Worm (Caenorhabditis elegans): ENCODE results near the gene srj-23.

The srj-23 gene

DNA sequence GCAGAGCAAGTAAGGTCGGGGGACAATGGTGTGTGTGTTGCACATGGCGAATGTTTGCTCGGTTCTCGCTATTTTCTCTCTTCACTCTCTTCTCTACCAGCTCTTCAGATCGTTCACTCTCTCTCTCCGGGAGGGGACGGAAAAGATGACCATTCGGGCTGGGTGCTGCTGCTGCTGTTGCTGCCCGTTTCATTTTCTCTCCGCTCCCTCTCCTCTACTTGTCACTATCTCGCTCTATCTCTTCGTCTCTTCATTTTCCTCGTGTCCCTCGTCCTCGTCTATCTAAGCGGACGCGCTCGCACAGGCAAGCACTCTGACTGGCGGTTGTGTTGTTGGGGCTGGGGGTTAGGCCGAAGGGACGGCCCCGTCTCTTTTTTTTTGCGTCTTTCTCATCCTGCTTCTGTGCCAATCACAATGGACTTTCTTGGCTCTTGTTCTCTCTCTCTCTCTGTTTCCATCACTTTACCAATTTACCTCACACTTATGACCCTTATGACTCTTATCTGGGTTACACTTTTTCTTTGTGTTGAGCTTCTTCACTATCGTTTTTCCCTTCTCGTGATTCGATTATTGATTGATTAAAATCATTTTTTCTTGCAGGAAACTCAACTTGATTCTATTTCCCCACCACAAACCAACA lies 23.2 kb downstream of the srj-23 start, which contains the start of the genes F53E2.2 and unc-60 (continued):
- TF ChIP-seq Y95B8A.8 (GFP tag; IDR thresholded peaks at IDR 0.05) (no peak), ets-4 (GFP tag; optimal IDR thresholded peaks at IDR 0.05) (no peak), sea-2 (GFP tag; IDR thresholded peaks at IDR 0.05) (no peak), somi-1 (GFP tag; optimal IDR thresholded peaks at IDR 0.05) (no peak), madf-8 (GFP tag; conservative IDR thresholded peaks at IDR 0.05) (no peak), attf-6 (GFP tag; IDR thresholded peaks at IDR 0.05) (no peak), F57A8.1 (GFP tag; optimal IDR thresholded peaks at IDR 0.05) (no peak), aptf-2 (GFP tag; conservative IDR thresholded peaks at IDR 0.05) (no peak), rec-8 (tag; optimal IDR thresholded peaks at IDR 0.05) (no peak), Y53G8AR.9 (GFP tag; conservative IDR thresholded peaks at IDR 0.05) (0 out of 2 replicates have a peak, but pooled peaks have one; percentile 41), rpc-1 (optimal IDR thresholded peaks at IDR 0.05) (no peak), rpc-1 (tag; optimal IDR thresholded peaks at IDR 0.05) (no peak), T26A5.8 (tag; optimal IDR thresholded peaks at IDR 0.05) (no peak), F57C9.4 (tag; optimal IDR thresholded peaks at IDR 0.05) (no peak)

DNA sequence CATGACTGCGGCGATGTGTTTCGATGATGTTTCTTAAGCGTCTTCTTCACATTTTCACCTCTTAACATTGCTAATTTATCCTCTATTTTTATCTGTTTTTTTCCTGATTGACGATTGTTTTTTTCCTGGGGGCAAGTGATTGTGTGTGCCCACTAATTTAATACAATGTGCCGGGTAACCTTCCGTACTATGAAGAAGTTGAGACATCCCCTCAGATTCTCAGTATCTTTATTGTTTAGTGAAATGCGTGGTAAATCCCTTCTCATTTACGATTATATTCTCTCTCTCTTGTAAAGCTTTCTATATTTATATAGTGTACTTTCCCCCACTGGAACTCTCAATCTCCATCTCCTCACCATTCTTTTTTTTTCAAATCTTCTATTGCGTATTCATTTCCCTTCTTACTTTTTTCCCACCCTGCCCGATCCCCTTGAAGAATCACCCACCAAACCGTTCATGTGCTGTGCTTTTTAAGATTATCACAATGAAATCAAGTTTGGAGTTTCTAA lies 24.9 kb downstream of the srj-23 start:
- no peak for TF ChIP-seq mes-4 (tag; optimal IDR thresholded peaks at IDR 0.05)
- no peak for TF ChIP-seq nhr-80 (tag; optimal IDR thresholded peaks at IDR 0.05)
- no peak for TF ChIP-seq aptf-2 (GFP tag; conservative IDR thresholded peaks at IDR 0.05)
- TF ChIP-seq unc-62 (GFP tag; optimal IDR thresholded peaks at IDR 0.05) = no peak
- no peak for TF ChIP-seq ceh-40 (GFP tag; IDR thresholded peaks at IDR 0.05)
- TF ChIP-seq ceh-27 (GFP tag; optimal IDR thresholded peaks at IDR 0.05) = no peak
- no peak for TF ChIP-seq somi-1 (GFP tag; optimal IDR thresholded peaks at IDR 0.05)
- no peak for TF ChIP-seq cebp-1 (GFP tag; IDR thresholded peaks at IDR 0.05)
- TF ChIP-seq cebp-1 (tag; optimal IDR thresholded peaks at IDR 0.05) = no peak
- TF ChIP-seq nfya-2 (GFP tag; IDR thresholded peaks at IDR 0.05) = no peak
- TF ChIP-seq snpc-3.4 (tag; optimal IDR thresholded peaks at IDR 0.05) = peak; percentile 63
- TF ChIP-seq F49E8.2 (tag; optimal IDR thresholded peaks at IDR 0.05; ENCODE audit: insufficient read depth) = peak; percentile 69
- peak; percentile 59; the same call in 1 of the 2 replicates for TF ChIP-seq ztf-25 (GFP tag; IDR thresholded peaks at IDR 0.05)
- TF ChIP-seq hmg-1.2 (GFP tag; IDR thresholded peaks at IDR 0.05) = no peak
- TF ChIP-seq nhr-120 (GFP tag; IDR thresholded peaks at IDR 0.05) = no peak
- TF ChIP-seq Y79H2A.3 (GFP tag; conservative IDR thresholded peaks at IDR 0.05) = 0 out of 2 replicates have a peak, but pooled peaks have one; percentile 8
- TF ChIP-seq ZK185.1 (tag; optimal IDR thresholded peaks at IDR 0.05; ENCODE audit: poor library complexity, severe bottlenecking) = no peak
- no peak for TF ChIP-seq hmg-20 (GFP tag; IDR thresholded peaks at IDR 0.05)
- no peak for TF ChIP-seq F23B12.7 (tag; optimal IDR thresholded peaks at IDR 0.05; ENCODE audit: insufficient read depth)
- TF ChIP-seq sea-2 (GFP tag; IDR thresholded peaks at IDR 0.05) = no peak
- no peak for TF ChIP-seq B0019.2 (GFP tag; conservative IDR thresholded peaks at IDR 0.05)
- TF ChIP-seq ama-1 (optimal IDR thresholded peaks at IDR 0.05) = no peak
- TF ChIP-seq ama-1 (GFP tag; optimal IDR thresholded peaks at IDR 0.05) = peak in 1 of 2 experiments; percentile 50
- no peak for TF ChIP-seq mxl-1 (tag; optimal IDR thresholded peaks at IDR 0.05)
- TF ChIP-seq madf-8 (GFP tag; conservative IDR thresholded peaks at IDR 0.05) = no peak
- TF ChIP-seq lsy-27 (tag; optimal IDR thresholded peaks at IDR 0.05; ENCODE audit: borderline replicate concordance, insufficient read depth) = no peak
- TF ChIP-seq madf-6 (GFP tag; IDR thresholded peaks at IDR 0.05) = peak; percentile 33; the same call in 1 of the 2 replicates
- TF ChIP-seq ztf-3 (GFP tag; optimal IDR thresholded peaks at IDR 0.05) = no peak
- TF ChIP-seq F55B11.4 (tag; optimal IDR thresholded peaks at IDR 0.05; ENCODE audit: borderline replicate concordance, insufficient read depth) = no peak
- no peak for TF ChIP-seq attf-3 (GFP tag; conservative IDR thresholded peaks at IDR 0.05)
- no peak for TF ChIP-seq dox-1 (GFP tag; IDR thresholded peaks at IDR 0.05)
- TF ChIP-seq lin-35 (GFP tag; optimal IDR thresholded peaks at IDR 0.05) = peak in 1 of 3 experiments; percentile 26
- TF ChIP-seq akir-1 (GFP tag; optimal IDR thresholded peaks at IDR 0.05) = no peak
- no peak for TF ChIP-seq D2030.7 (GFP tag; IDR thresholded peaks at IDR 0.05)
- TF ChIP-seq zim-3 (tag; optimal IDR thresholded peaks at IDR 0.05) = no peak
- peak; percentile 71 for TF ChIP-seq athp-1 (tag; optimal IDR thresholded peaks at IDR 0.05)
